Fruit fly (Drosophila melanogaster) whole organism, embryonic: ENCODE measurements around the gene CG12507.

ENCODE experiments used
- CG10321 ChIP-seq: fragments of 200-800 bp; sonication (Bioruptor generic); IDR thresholded peaks from 2 replicates; pipeline ENCODE4 v1.3.6; 2022; ENCODE audit warnings: missing biosample characterization, missing genetic modification characterization
- CG11504 ChIP-seq: fragments of 200-800 bp; sonication (Bioruptor generic); optimal IDR thresholded peaks from 3 replicates; lab custom pipeline; 2019; ENCODE audit warnings: missing biosample characterization, mild to moderate bottlenecking, missing genetic modification characterization, moderate library complexity
- CG12769 ChIP-seq: fragments of 200-800 bp; sonication (Bioruptor generic); optimal IDR thresholded peaks from 2 replicates; lab custom pipeline; 2019; ENCODE audit warnings: missing biosample characterization, mild to moderate bottlenecking, missing genetic modification characterization, moderate library complexity
- CG13123 ChIP-seq: fragments of 200-800 bp; sonication (Bioruptor generic); optimal IDR thresholded peaks from 2 replicates; lab custom pipeline; 2016; ENCODE audit warnings: missing biosample characterization, missing genetic modification characterization
- CG16813 ChIP-seq: fragments of 200-800 bp; sonication (Bioruptor generic); IDR thresholded peaks from 3 replicates; pipeline ENCODE4 v1.3.6; 2022; ENCODE audit warnings: missing biosample characterization, missing genetic modification characterization; ENCODE audit not compliant: partially characterized antibody
- CG16863 ChIP-seq: fragments of 200-800 bp; sonication (Bioruptor generic); optimal IDR thresholded peaks from 3 replicates; lab custom pipeline; 2016; ENCODE audit warnings: missing biosample characterization, missing genetic modification characterization
- CG17568 ChIP-seq: fragments of 200-800 bp; sonication (Bioruptor generic); optimal IDR thresholded peaks from 2 replicates; lab custom pipeline; 2018; ENCODE audit warnings: missing biosample characterization, mild to moderate bottlenecking, missing genetic modification characterization, moderate library complexity
- CG18476 ChIP-seq: fragments of 200-800 bp; sonication (Bioruptor generic); optimal IDR thresholded peaks from 2 replicates; lab custom pipeline; 2016; ENCODE audit warnings: missing biosample characterization, mild to moderate bottlenecking, missing genetic modification characterization
- CG18619 ChIP-seq: fragments of 200-800 bp; sonication (Bioruptor generic); optimal IDR thresholded peaks from 3 replicates; lab custom pipeline; 2017; ENCODE audit warnings: missing biosample characterization, mild to moderate bottlenecking, missing genetic modification characterization
- CG2712 ChIP-seq: fragments of 200-800 bp; optimal IDR thresholded peaks from 3 replicates; lab custom pipeline; 2019; ENCODE audit warnings: missing biosample characterization, mild to moderate bottlenecking, missing genetic modification characterization, moderate library complexity
- CG31365 ChIP-seq: fragments of 200-800 bp; sonication (Bioruptor generic); optimal IDR thresholded peaks from 2 replicates; lab custom pipeline; 2018; ENCODE audit warnings: missing biosample characterization, mild to moderate bottlenecking, missing genetic modification characterization
- CG31441 ChIP-seq: fragments of 200-800 bp; sonication (Bioruptor generic); IDR thresholded peaks from 2 replicates; pipeline ENCODE4 v1.3.6; 2022; ENCODE audit warnings: missing biosample characterization, missing genetic modification characterization
- CG34224 ChIP-seq: fragments of 200-800 bp; sonication (Bioruptor generic); IDR thresholded peaks from 3 replicates; pipeline ENCODE4 v1.3.6; 2022; ENCODE audit warnings: missing biosample characterization, missing genetic modification characterization; ENCODE audit not compliant: partially characterized antibody
- CG42726 ChIP-seq: fragments of 200-800 bp; sonication (Bioruptor generic); IDR thresholded peaks from 2 replicates; pipeline ENCODE4 v1.3.6; 2022; ENCODE audit warnings: missing biosample characterization, missing genetic modification characterization; ENCODE audit not compliant: partially characterized antibody
- CG6175 ChIP-seq: fragments of 200-800 bp; sonication (Bioruptor generic); IDR thresholded peaks from 3 replicates; pipeline ENCODE4 v1.3.6; 2022; ENCODE audit warnings: missing biosample characterization, missing genetic modification characterization
- CG6791 ChIP-seq: fragments of 200-800 bp; sonication (Bioruptor generic); IDR thresholded peaks from 3 replicates; pipeline ENCODE4 v1.3.6; 2022; ENCODE audit warnings: missing biosample characterization, missing genetic modification characterization; ENCODE audit not compliant: partially characterized antibody
- CG7786 ChIP-seq: fragments of 200-800 bp; sonication (Bioruptor generic); optimal IDR thresholded peaks from 2 replicates; lab custom pipeline; 2016; ENCODE audit warnings: missing biosample characterization, missing genetic modification characterization
- CG8478 ChIP-seq: fragments of >200 bp; optimal IDR thresholded peaks from 2 replicates; lab custom pipeline; 2018
- CG8944 ChIP-seq: fragments of 200-800 bp; sonication (Bioruptor generic); optimal IDR thresholded peaks from 3 replicates; lab custom pipeline; 2016; ENCODE audit warnings: missing biosample characterization, missing genetic modification characterization
- CG9727 ChIP-seq: fragments of 200-800 bp; sonication (Bioruptor generic); optimal IDR thresholded peaks from 3 replicates; lab custom pipeline; 2017; ENCODE audit warnings: missing biosample characterization, mild to moderate bottlenecking, missing genetic modification characterization
- Chrac-16 ChIP-seq: fragments of 200-800 bp; sonication (Bioruptor generic); optimal IDR thresholded peaks from 3 replicates; lab custom pipeline; 2016; ENCODE audit warnings: missing biosample characterization, missing genetic modification characterization
- Dip3 ChIP-seq: fragments of 200-800 bp; sonication (Bioruptor generic); optimal IDR thresholded peaks from 3 replicates; lab custom pipeline; 2016; ENCODE audit warnings: missing biosample characterization, missing genetic modification characterization
- Eip74EF ChIP-seq, 2 experiments: fragments of 200-800 bp in 1 of 2; fragments of >200 bp in 1 of 2; sonication (Bioruptor generic) in 1 of 2; optimal IDR thresholded peaks; 2 replicates each; lab custom pipeline; 2017 to 2019; ENCODE audit warnings: missing biosample characterization in 2 of 2, missing genetic modification characterization in 2 of 2, mild to moderate bottlenecking in 1 of 2, moderate library complexity in 1 of 2
- Ets97D ChIP-seq: fragments of 200-800 bp; sonication (Bioruptor generic); optimal IDR thresholded peaks from 3 replicates; lab custom pipeline; 2016; ENCODE audit warnings: missing biosample characterization, missing genetic modification characterization
- HHEX ChIP-seq: fragments of 200-800 bp; sonication (Bioruptor generic); optimal IDR thresholded peaks from 3 replicates; lab custom pipeline; 2017; ENCODE audit warnings: missing biosample characterization, mild to moderate bottlenecking, missing genetic modification characterization, missing genetic modification reagents
- Hey ChIP-seq: fragments of 200-800 bp; sonication (Bioruptor generic); optimal IDR thresholded peaks from 3 replicates; lab custom pipeline; 2018; ENCODE audit warnings: missing biosample characterization, mild to moderate bottlenecking, missing genetic modification characterization
- Meics ChIP-seq: fragments of 200-800 bp; sonication (Bioruptor generic); optimal IDR thresholded peaks from 2 replicates; lab custom pipeline; 2017; ENCODE audit warnings: missing biosample characterization, mild to moderate bottlenecking, missing genetic modification characterization
- Poxn ChIP-seq: fragments of 200-800 bp; sonication (Bioruptor generic); IDR thresholded peaks from 2 replicates; pipeline ENCODE4 v1.3.6; 2022; ENCODE audit warnings: missing biosample characterization, missing genetic modification characterization
- Stat92E ChIP-seq, 3 experiments: fragments of >200 bp in 2 of 3; fragments of 200-800 bp in 1 of 3; sonication (Bioruptor generic) in 1 of 3; optimal IDR thresholded peaks; 2 replicates each; lab custom pipeline; 2017 to 2019; ENCODE audit warnings: missing biosample characterization in 3 of 3, missing genetic modification characterization in 3 of 3, mild to moderate bottlenecking in 1 of 3, moderate library complexity in 1 of 3
- Tbp ChIP-seq: fragments of >200 bp; optimal IDR thresholded peaks from 2 replicates; lab custom pipeline; 2018; ENCODE audit warnings: missing biosample characterization, missing genetic modification characterization
- abd-A ChIP-seq: fragments of 200-800 bp; sonication (Bioruptor generic); optimal IDR thresholded peaks from 3 replicates; lab custom pipeline; 2019; ENCODE audit warnings: missing biosample characterization, mild to moderate bottlenecking, missing genetic modification characterization, moderate library complexity
- bigmax ChIP-seq: fragments of 200-800 bp; sonication (Bioruptor generic); optimal IDR thresholded peaks from 2 replicates; lab custom pipeline; 2018; ENCODE audit warnings: missing biosample characterization, mild to moderate bottlenecking, missing genetic modification characterization
- dati ChIP-seq: fragments of 200-800 bp; sonication (Bioruptor generic); IDR thresholded peaks from 2 replicates; pipeline ENCODE4 v1.3.6; 2022; ENCODE audit warnings: missing biosample characterization, missing genetic modification characterization
- dysf ChIP-seq: fragments of 200-800 bp; sonication (Bioruptor generic); IDR thresholded peaks from 3 replicates; pipeline ENCODE4 v1.3.6; 2022; ENCODE audit warnings: missing biosample characterization, missing genetic modification characterization
- en ChIP-seq: fragments of 200-800 bp; sonication (Bioruptor generic); optimal IDR thresholded peaks from 2 replicates; lab custom pipeline; 2016; ENCODE audit warnings: missing biosample characterization, missing genetic modification characterization
- fd102C ChIP-seq: fragments of 200-800 bp; sonication (Bioruptor generic); optimal IDR thresholded peaks from 2 replicates; lab custom pipeline; 2018; ENCODE audit warnings: missing biosample characterization, mild to moderate bottlenecking, missing genetic modification characterization, moderate library complexity
- grn ChIP-seq: fragments of 200-800 bp; sonication (Bioruptor generic); optimal IDR thresholded peaks from 3 replicates; lab custom pipeline; 2017; ENCODE audit warnings: missing biosample characterization, missing genetic modification characterization
- insv ChIP-seq, 2 experiments: fragments of 200-800 bp; sonication (Bioruptor generic); optimal IDR thresholded peaks; 3 replicates each; lab custom pipeline; 2016 to 2018; ENCODE audit warnings: missing biosample characterization in 2 of 2, missing genetic modification characterization in 2 of 2
- jing ChIP-seq: fragments of 200-800 bp; sonication (Bioruptor generic); optimal IDR thresholded peaks from 2 replicates; lab custom pipeline; 2018; ENCODE audit warnings: missing biosample characterization, mild to moderate bottlenecking, missing genetic modification characterization
- mam ChIP-seq: fragments of 200-800 bp; sonication (Bioruptor generic); optimal IDR thresholded peaks from 3 replicates; lab custom pipeline; 2016; ENCODE audit warnings: missing biosample characterization, missing genetic modification characterization
- oc ChIP-seq: fragments of 200-800 bp; sonication (Bioruptor generic); optimal IDR thresholded peaks from 2 replicates; lab custom pipeline; 2018; ENCODE audit warnings: missing biosample characterization, mild to moderate bottlenecking, missing genetic modification characterization, moderate library complexity
- repo ChIP-seq: fragments of 200-800 bp; sonication (Bioruptor generic); optimal IDR thresholded peaks from 2 replicates; lab custom pipeline; 2016; ENCODE audit warnings: missing biosample characterization, missing genetic modification characterization
- slou ChIP-seq: fragments of 200-800 bp; sonication (Bioruptor generic); optimal IDR thresholded peaks from 3 replicates; lab custom pipeline; 2016; ENCODE audit warnings: missing biosample characterization, missing genetic modification characterization
- sob ChIP-seq: fragments of 200-800 bp; sonication (Bioruptor generic); IDR thresholded peaks from 2 replicates; pipeline ENCODE4 v1.3.6; 2022; ENCODE audit warnings: missing biosample characterization, missing genetic modification characterization
- sr ChIP-seq: fragments of 200-800 bp; sonication (Bioruptor generic); IDR thresholded peaks from 3 replicates; pipeline ENCODE4 v1.3.6; 2022; ENCODE audit warnings: missing biosample characterization, missing genetic modification characterization
- tap ChIP-seq: fragments of 200-800 bp; optimal IDR thresholded peaks from 3 replicates; lab custom pipeline; 2019; ENCODE audit warnings: missing biosample characterization, mild to moderate bottlenecking, missing genetic modification characterization, moderate library complexity
- tup ChIP-seq: fragments of 200-800 bp; sonication (Bioruptor generic); optimal IDR thresholded peaks from 2 replicates; lab custom pipeline; 2016; ENCODE audit warnings: missing biosample characterization, mild to moderate bottlenecking, missing genetic modification characterization, moderate library complexity
- tx ChIP-seq: fragments of 200-800 bp; sonication (Bioruptor generic); optimal IDR thresholded peaks from 2 replicates; lab custom pipeline; 2016; ENCODE audit warnings: missing biosample characterization, missing genetic modification characterization
- zfh2 ChIP-seq: fragments of 200-800 bp; sonication (Bioruptor generic); optimal IDR thresholded peaks from 2 replicates; lab custom pipeline; 2016; ENCODE audit warnings: missing biosample characterization, missing genetic modification characterization

Gene CG12507

DNA sequence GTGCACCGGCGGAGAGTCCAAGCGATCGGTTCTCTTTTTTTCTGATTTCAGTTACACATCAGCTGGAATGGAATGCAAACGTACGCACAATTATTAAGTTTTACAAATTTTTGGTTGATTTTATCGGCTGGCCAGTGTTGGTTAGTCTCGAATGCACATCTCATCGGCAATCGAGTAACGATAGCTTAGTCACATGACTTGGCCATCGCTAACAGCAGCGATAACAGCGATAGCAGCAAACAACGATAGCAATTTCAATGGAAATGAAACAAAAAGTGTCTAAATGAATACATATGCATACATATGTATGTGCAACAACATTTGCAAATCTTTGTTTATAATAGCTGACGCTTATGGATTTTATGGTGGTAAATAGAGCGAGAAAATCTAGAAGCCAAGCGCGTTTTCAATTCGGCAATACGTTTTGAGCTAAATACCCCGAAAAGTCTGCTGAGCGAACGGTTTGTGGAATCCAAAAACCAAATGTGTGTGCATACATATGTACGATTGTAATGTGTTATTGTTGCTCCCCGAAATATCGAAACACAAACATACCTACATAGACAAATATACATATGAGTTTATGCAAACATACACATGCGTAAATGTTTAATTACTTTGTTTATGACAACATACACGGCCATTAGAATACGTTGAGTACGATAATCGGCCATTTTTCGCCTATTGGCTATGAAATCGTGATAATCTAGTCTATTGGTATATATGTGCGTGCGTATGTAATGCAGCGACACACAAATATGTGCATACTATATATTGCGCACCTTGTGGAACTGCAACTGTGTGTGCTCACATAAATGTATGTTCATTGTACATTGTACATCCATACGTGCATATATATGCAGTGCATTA, 30.3 kb upstream of the CG12507 start, which contains the start of gene CG3632 (continued):
- TF ChIP-seq Eip74EF (GFP tag; optimal IDR thresholded peaks at IDR 0.05; lab: Kevin White, UChicago) (no peak), oc (no peak), CG16813 (GFP tag; lab: Robert Waterston, UW) (peak; percentile 82), HHEX (GFP tag; lab: Kevin White, UChicago) (no peak), abd-A (no peak), CG31365 (tag; lab: Kevin White, UChicago) (no peak), Meics (no peak), dati (GFP tag; lab: Robert Waterston, UW) (no peak), bigmax (peak; percentile 53), Tbp (GFP tag; lab: Kevin White, UChicago) (no peak), CG10321 (no peak), tx (GFP tag; lab: Kevin White, UChicago) (peak; percentile 3), sr (GFP tag; lab: Robert Waterston, UW) (no peak), CG18476 (no peak), CG11504 (no peak), CG6175 (peak; percentile 39; the same call in 1 of the 3 replicates), repo (GFP tag; lab: Kevin White, UChicago) (peak; percentile 55), Ets97D (GFP tag; lab: Kevin White, UChicago) (peak; percentile 71), CG16863 (GFP tag; lab: Kevin White, UChicago) (peak; percentile 31), CG9727 (GFP tag; lab: Kevin White, UChicago) (peak; percentile 7), CG6791 (peak; percentile 94), CG8478 (no peak), Stat92E (GFP tag; optimal IDR thresholded peaks at IDR 0.05; lab: Kevin White, UChicago) (peak in 1 of 3 experiments; percentile 86), tup (GFP tag; lab: Kevin White, UChicago) (no peak), CG12769 (tag; lab: Kevin White, UChicago) (no peak), CG31441 (no peak), mam (GFP tag; lab: Kevin White, UChicago) (peak; percentile 62), CG42726 (GFP tag; lab: Robert Waterston, UW) (peak; percentile 74; the same call in 1 of the 2 replicates), CG34224 (peak; percentile 78), zfh2 (GFP tag; lab: Kevin White, UChicago) (peak; percentile 63), slou (GFP tag; lab: Kevin White, UChicago) (no peak), grn (GFP tag; lab: Kevin White, UChicago) (peak; percentile 88), Hey (tag; lab: Kevin White, UChicago) (no peak), Chrac-16 (GFP tag; lab: Kevin White, UChicago) (no peak), dysf (no peak), CG18619 (GFP tag; lab: Kevin White, UChicago) (no peak), tap (tag; lab: Kevin White, UChicago) (no peak), CG8944 (no peak), insv (GFP tag; optimal IDR thresholded peaks at IDR 0.05; lab: Kevin White, UChicago) (no peak), Poxn (GFP tag; lab: Robert Waterston, UW) (no peak), CG17568 (GFP tag; lab: Kevin White, UChicago) (no peak), Dip3 (no peak), sob (GFP tag; lab: Robert Waterston, UW) (peak; percentile 71; the same call in 1 of the 2 replicates), fd102C (GFP tag; lab: Kevin White, UChicago) (no peak), CG7786 (GFP tag; lab: Kevin White, UChicago) (peak; percentile 61), CG13123 (GFP tag; lab: Kevin White, UChicago) (no peak), en (GFP tag; lab: Kevin White, UChicago) (no peak), jing (GFP tag; lab: Kevin White, UChicago) (no peak), CG2712 (tag; lab: Kevin White, UChicago) (peak; percentile 43)
